Worm (Caenorhabditis elegans): Measurements from ENCODE around the gene pcyt-2.2.

The pcyt-2.2 gene

ce11 chrX:7898131-7898530, 14.0 kb downstream of the pcyt-2.2 start:
- TF ChIP-seq ccch-3 (GFP tag; optimal IDR thresholded peaks at IDR 0.05) = no peak
- peak; percentile 91 for TF ChIP-seq rpc-1 (optimal IDR thresholded peaks at IDR 0.05)
- TF ChIP-seq rpc-1 (tag; optimal IDR thresholded peaks at IDR 0.05) = peak; percentile 94
- peak; percentile 86 for TF ChIP-seq lin-26 (GFP tag; IDR thresholded peaks at IDR 0.05)
- peak; percentile 36; the same call in 1 of the 2 replicates for TF ChIP-seq D2030.7 (GFP tag; IDR thresholded peaks at IDR 0.05)
- TF ChIP-seq ztf-18 (tag; optimal IDR thresholded peaks at IDR 0.05) = peak; percentile 0
- peak; percentile 63 for TF ChIP-seq die-1 (tag; optimal IDR thresholded peaks at IDR 0.05)
- TF ChIP-seq egrh-3 (GFP tag; IDR thresholded peaks at IDR 0.05) = no peak
- peak; percentile 84 for TF ChIP-seq B0261.1 (tag; optimal IDR thresholded peaks at IDR 0.05)
- TF ChIP-seq ama-1 (optimal IDR thresholded peaks at IDR 0.05) = no peak
- peak in 1 of 2 experiments; percentile 79 for TF ChIP-seq ama-1 (GFP tag; optimal IDR thresholded peaks at IDR 0.05)
- peak; percentile 93 for TF ChIP-seq tbp1 (GFP tag; optimal IDR thresholded peaks at IDR 0.05)
- TF ChIP-seq Y56A3A.18 (GFP tag; IDR thresholded peaks at IDR 0.05) = peak; percentile 68; the same call in 1 of the 2 replicates
- no peak for TF ChIP-seq F37B4.10 (GFP tag; IDR thresholded peaks at IDR 0.05)
- peak; percentile 12 for TF ChIP-seq snpc-1.1 (tag; optimal IDR thresholded peaks at IDR 0.05; ENCODE audit: insufficient read depth)
- 0 out of 2 replicates have a peak, but pooled peaks have one; percentile 24 for TF ChIP-seq ekl-4 (GFP tag; IDR thresholded peaks at IDR 0.05)
- peak; percentile 29 for TF ChIP-seq ztf-26 (tag; optimal IDR thresholded peaks at IDR 0.05)
- peak; percentile 60 for TF ChIP-seq him-1 (tag; optimal IDR thresholded peaks at IDR 0.05)
- no peak for TF ChIP-seq madf-6 (GFP tag; IDR thresholded peaks at IDR 0.05)
- TF ChIP-seq F33H1.4 (GFP tag; IDR thresholded peaks at IDR 0.05) = no peak
- peak; percentile 74 for TF ChIP-seq ZK185.1 (tag; optimal IDR thresholded peaks at IDR 0.05; ENCODE audit: poor library complexity, severe bottlenecking)
- TF ChIP-seq rcor-1 (GFP tag; IDR thresholded peaks at IDR 0.05) = 0 out of 2 replicates have a peak, but pooled peaks have one; percentile 46
- peak; percentile 2 for TF ChIP-seq F49E8.2 (tag; optimal IDR thresholded peaks at IDR 0.05; ENCODE audit: insufficient read depth)
- no peak for TF ChIP-seq snpc-4 (GFP tag; optimal IDR thresholded peaks at IDR 0.05)
- TF ChIP-seq snpc-4 (tag; optimal IDR thresholded peaks at IDR 0.05) = peak in 1 of 4 experiments; percentile 61
- TF ChIP-seq pbrm-1 (GFP tag; IDR thresholded peaks at IDR 0.05) = peak; percentile 80
- TF ChIP-seq ztf-25 (GFP tag; IDR thresholded peaks at IDR 0.05) = 0 out of 2 replicates have a peak, but pooled peaks have one; percentile 58
- peak; percentile 58 for TF ChIP-seq mxl-1 (tag; optimal IDR thresholded peaks at IDR 0.05)
- TF ChIP-seq nfyb-1 (GFP tag; IDR thresholded peaks at IDR 0.05) = peak; percentile 61; the same call in 1 of the 2 replicates
- peak; percentile 15 for TF ChIP-seq madf-10 (tag; optimal IDR thresholded peaks at IDR 0.05)
- peak; percentile 18 to 40 for TF ChIP-seq rec-8 (tag; optimal IDR thresholded peaks at IDR 0.05)
- TF ChIP-seq snpc-1.3 (tag; optimal IDR thresholded peaks at IDR 0.05; ENCODE audit: insufficient read depth) = peak; percentile 60
- no peak for TF ChIP-seq atf-7 (tag; optimal IDR thresholded peaks at IDR 0.05)
- peak; percentile 61 for TF ChIP-seq snpc-3.4 (tag; optimal IDR thresholded peaks at IDR 0.05)
- TF ChIP-seq attf-6 (GFP tag; IDR thresholded peaks at IDR 0.05) = no peak
- TF ChIP-seq nhr-90 (tag; optimal IDR thresholded peaks at IDR 0.05) = peak; percentile 52

DNA sequence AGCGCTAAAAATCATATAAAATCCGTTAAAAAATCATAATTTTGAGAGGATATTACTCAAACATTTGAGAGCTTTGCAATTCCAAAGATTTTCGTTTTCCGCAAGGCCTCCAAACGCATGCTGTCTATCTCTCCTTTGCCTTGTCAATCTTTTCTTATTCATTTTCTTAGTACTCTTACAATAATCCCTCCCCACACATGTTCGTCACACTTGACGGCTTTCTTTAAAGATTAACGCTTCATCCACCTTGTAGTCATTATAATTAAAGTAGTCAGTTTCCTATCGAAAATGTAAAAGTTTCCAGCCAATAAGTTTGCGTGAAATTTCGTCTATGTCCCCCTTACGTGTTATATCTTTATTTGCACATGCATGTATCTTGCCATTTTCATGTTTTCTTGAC, 16.1 kb downstream of the pcyt-2.2 start:
- TF ChIP-seq ceh-79 (tag; optimal IDR thresholded peaks at IDR 0.05) = no peak
- no peak for TF ChIP-seq bed-1 (GFP tag; IDR thresholded peaks at IDR 0.05)
- no peak for TF ChIP-seq Y56A3A.18 (GFP tag; IDR thresholded peaks at IDR 0.05)
- no peak for TF ChIP-seq Y67H2A.10 (GFP tag; conservative IDR thresholded peaks at IDR 0.05)
- no peak for TF ChIP-seq madf-6 (GFP tag; IDR thresholded peaks at IDR 0.05)
- no peak for TF ChIP-seq akir-1 (GFP tag; optimal IDR thresholded peaks at IDR 0.05)
- TF ChIP-seq C06A6.2 (GFP tag; conservative IDR thresholded peaks at IDR 0.05) = no peak
- TF ChIP-seq hmg-1.2 (GFP tag; IDR thresholded peaks at IDR 0.05) = no peak
- TF ChIP-seq let-526 (GFP tag; IDR thresholded peaks at IDR 0.05) = no peak
- no peak for TF ChIP-seq unc-62 (GFP tag; optimal IDR thresholded peaks at IDR 0.05)
- no peak for TF ChIP-seq ztf-25 (GFP tag; IDR thresholded peaks at IDR 0.05)
- TF ChIP-seq ceh-100 (GFP tag; IDR thresholded peaks at IDR 0.05) = no peak
- no peak for TF ChIP-seq attf-3 (GFP tag; conservative IDR thresholded peaks at IDR 0.05)
- no peak for TF ChIP-seq somi-1 (GFP tag; optimal IDR thresholded peaks at IDR 0.05)
- no peak for TF ChIP-seq Y53F4B.3 (GFP tag; IDR thresholded peaks at IDR 0.05)
- TF ChIP-seq sdz-38 (tag; optimal IDR thresholded peaks at IDR 0.05) = no peak

All from whole organism, young adult.